Fruit fly (Drosophila melanogaster): ENCODE measurements around the gene CG9641.

The CG9641 gene

DNA sequence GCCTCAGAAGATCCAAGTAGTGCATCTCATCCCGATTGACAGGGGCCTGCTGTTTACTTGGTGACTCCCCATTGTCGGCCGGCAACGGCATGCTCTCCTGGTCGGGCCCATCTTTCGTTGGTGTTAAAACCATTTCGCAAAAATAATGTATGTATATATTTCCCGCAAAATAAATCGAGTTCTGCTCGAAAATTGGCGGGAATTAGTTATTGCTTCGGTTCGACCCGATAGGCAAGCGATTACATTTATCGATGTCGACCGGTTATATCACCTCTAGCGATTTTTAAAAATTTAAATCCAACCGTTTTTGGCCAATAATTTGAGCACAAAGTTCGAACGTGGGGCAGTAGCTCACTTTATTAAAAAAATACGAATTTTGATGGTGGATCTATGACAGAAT lies 7.2 kb downstream of the CG9641 start, which contains the start of gene Ts (continued):
- TF ChIP-seq CG7372 (GFP tag; IDR thresholded peaks at IDR 0.05) (no peak), lab (GFP tag; optimal IDR thresholded peaks at IDR 0.05) (no peak), CG4404 (GFP tag; IDR thresholded peaks at IDR 0.05) (no peak), CG9727 (GFP tag; optimal IDR thresholded peaks at IDR 0.05) (no peak), btn (GFP tag; optimal IDR thresholded peaks at IDR 0.05) (no peak), CG8924 (tag; optimal IDR thresholded peaks at IDR 0.05) (no peak), CG3281 (GFP tag; optimal IDR thresholded peaks at IDR 0.05) (no peak), CG7839 (tag; optimal IDR thresholded peaks at IDR 0.05) (no peak), gfzf (GFP tag; optimal IDR thresholded peaks at IDR 0.05) (peak; percentile 9), CG6791 (GFP tag; IDR thresholded peaks at IDR 0.05; ENCODE audit: partially characterized antibody) (peak; percentile 82), row (GFP tag; IDR thresholded peaks at IDR 0.05) (no peak), CG2116 (GFP tag; optimal IDR thresholded peaks at IDR 0.05) (peak; percentile 96), CG1832 (GFP tag; optimal IDR thresholded peaks at IDR 0.05) (no peak), Myb (GFP tag; optimal IDR thresholded peaks at IDR 0.05) (peak; percentile 97), fd102C (GFP tag; optimal IDR thresholded peaks at IDR 0.05) (no peak), CG14965 (GFP tag; optimal IDR thresholded peaks at IDR 0.05; ENCODE audit: borderline replicate concordance) (no peak), Spps (tag; optimal IDR thresholded peaks at IDR 0.05) (no peak), wek (GFP tag; optimal IDR thresholded peaks at IDR 0.05) (no peak), sens (GFP tag) (no peak), CG18011 (GFP tag; optimal IDR thresholded peaks at IDR 0.05) (no peak), pum (GFP tag; optimal IDR thresholded peaks at IDR 0.05) (no peak), MBD-R2 (GFP tag; IDR thresholded peaks at IDR 0.05) (0 out of 2 replicates have a peak, but pooled peaks have one; percentile 22), Pdp1 (GFP tag; optimal IDR thresholded peaks at IDR 0.05) (peak in 1 of 2 experiments; percentile 92), Antp (GFP tag; optimal IDR thresholded peaks at IDR 0.05) (no peak), tap (tag; optimal IDR thresholded peaks at IDR 0.05) (no peak), zf30C (GFP tag; optimal IDR thresholded peaks at IDR 0.05) (no peak), CG2889 (GFP tag; IDR thresholded peaks at IDR 0.05) (no peak), klu (GFP tag; IDR thresholded peaks at IDR 0.05) (no peak), CG12155 (GFP tag; optimal IDR thresholded peaks at IDR 0.05) (no peak), CG1529 (GFP tag; optimal IDR thresholded peaks at IDR 0.05) (no peak), Abd-B (GFP tag; optimal IDR thresholded peaks at IDR 0.05) (no peak), tll (GFP tag; optimal IDR thresholded peaks at IDR 0.05) (no peak), trem (tag; optimal IDR thresholded peaks at IDR 0.05) (peak; percentile 58), zfh1 (GFP tag; IDR thresholded peaks at IDR 0.05) (no peak), CG2678 (tag; optimal IDR thresholded peaks at IDR 0.05) (no peak), Nf-YB (GFP tag; optimal IDR thresholded peaks at IDR 0.05) (no peak), Dll (GFP tag; IDR thresholded peaks at IDR 0.05; ENCODE audit: partially characterized antibody) (peak; percentile 76), CG13894 (tag; optimal IDR thresholded peaks at IDR 0.05) (no peak), NC2β (GFP tag; optimal IDR thresholded peaks at IDR 0.05) (no peak), ara (GFP tag; IDR thresholded peaks at IDR 0.05) (no peak), Hr78 (GFP tag; optimal IDR thresholded peaks at IDR 0.05) (no peak), cas (GFP tag; IDR thresholded peaks at IDR 0.05) (no peak), ems (GFP tag; optimal IDR thresholded peaks at IDR 0.05) (no peak), gcm (GFP tag; optimal IDR thresholded peaks at IDR 0.05) (no peak), Bteb2 (GFP tag; optimal IDR thresholded peaks at IDR 0.05) (no peak), CG6254 (GFP tag; optimal IDR thresholded peaks at IDR 0.05) (no peak), CG31224 (GFP tag; IDR thresholded peaks at IDR 0.05) (no peak), CG12659 (GFP tag; optimal IDR thresholded peaks at IDR 0.05) (no peak), ind (GFP tag; optimal IDR thresholded peaks at IDR 0.05) (no peak), p53 (GFP tag; optimal IDR thresholded peaks at IDR 0.05) (no peak), CG15269 (tag; optimal IDR thresholded peaks at IDR 0.05) (no peak)

All from whole organism, embryonic.